Worm (Caenorhabditis elegans): ENCODE measurements around the gene R148.4.
A peak's percentile ranks its signal among the peaks of the same experiment; 100 is the strongest.

The R148.4 gene

ce11 chrIII:3136325-3137001 is 34.9 kb upstream of the R148.4 start:
- TF ChIP-seq ces-1 (GFP tag; optimal IDR thresholded peaks at IDR 0.05) (peak; percentile 98), M03D4.4 (tag; optimal IDR thresholded peaks at IDR 0.05) (no peak)

- TF ChIP-seq ces-1 (GFP tag; optimal IDR thresholded peaks at IDR 0.05) (peak; percentile 51), ham-2 (GFP tag; optimal IDR thresholded peaks at IDR 0.05) (no peak)
These were observed 33.3 kb upstream of the R148.4 start for ce11 chrIII:3138087-3138486.

- peak; percentile 61 for TF ChIP-seq ces-1 (GFP tag; optimal IDR thresholded peaks at IDR 0.05)
- no peak for TF ChIP-seq elt-1 (tag; optimal IDR thresholded peaks at IDR 0.05; ENCODE audit: borderline replicate concordance, insufficient read depth)
- no peak for TF ChIP-seq mep-1 (tag; optimal IDR thresholded peaks at IDR 0.05)
These were observed 32.2 kb upstream of the R148.4 start, which contains the start of gene mec-12 for ce11 chrIII:3139144-3139543. mec-12 (minus strand) TSS chrIII:3139234.

ce11 chrIII:3140227-3140626 is 31.2 kb upstream of the R148.4 start:
- TF ChIP-seq lsy-2 (tag; optimal IDR thresholded peaks at IDR 0.05) (peak; percentile 62), bed-3 (GFP tag; optimal IDR thresholded peaks at IDR 0.05) (no peak)

DNA sequence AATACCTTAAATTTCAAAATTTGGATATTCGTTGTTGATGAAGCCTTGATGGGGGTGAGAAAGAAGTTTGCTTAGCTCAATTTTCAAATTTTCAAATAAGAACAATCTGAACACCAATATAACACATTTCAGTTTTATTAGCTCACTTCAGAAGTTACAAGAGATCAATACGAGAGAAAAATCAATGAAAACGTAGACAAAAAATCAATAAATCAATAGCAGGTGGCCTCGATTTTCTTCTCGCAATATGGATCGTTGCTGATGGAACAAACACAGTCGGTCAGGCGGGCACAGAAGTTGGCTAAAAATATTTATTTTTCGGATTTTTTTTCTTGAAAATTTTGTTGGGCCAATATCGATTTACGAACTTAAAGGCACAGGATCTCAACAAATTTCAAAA is 29.3 kb upstream of the R148.4 start:
- TF ChIP-seq hlh-1 (tag; optimal IDR thresholded peaks at IDR 0.05) (no peak), tbx-8 (GFP tag; optimal IDR thresholded peaks at IDR 0.05) (no peak), bed-3 (GFP tag; optimal IDR thresholded peaks at IDR 0.05) (no peak), nhr-237 (tag; optimal IDR thresholded peaks at IDR 0.05) (no peak), ceh-43 (GFP tag; optimal IDR thresholded peaks at IDR 0.05) (no peak), sem-2 (GFP tag; optimal IDR thresholded peaks at IDR 0.05) (no peak)

ce11 chrIII:3143657-3144056 is 27.7 kb upstream of the R148.4 start, which contains the start of gene C44B11.4:
C44B11.4 (minus strand) TSS chrIII:3143757.
- TF ChIP-seq drap-1 (GFP tag; optimal IDR thresholded peaks at IDR 0.05), result no peak
- no peak for TF ChIP-seq lsy-2 (tag; optimal IDR thresholded peaks at IDR 0.05)
- TF ChIP-seq mab-5 (tag; optimal IDR thresholded peaks at IDR 0.05), result no peak
- TF ChIP-seq mep-1 (tag; optimal IDR thresholded peaks at IDR 0.05), result no peak
- TF ChIP-seq nhr-2 (tag; optimal IDR thresholded peaks at IDR 0.05), result no peak
- TF ChIP-seq ceh-83 (GFP tag; optimal IDR thresholded peaks at IDR 0.05), result no peak
- no peak for TF ChIP-seq nhr-237 (tag; optimal IDR thresholded peaks at IDR 0.05)
- no peak for TF ChIP-seq mls-2 (tag; optimal IDR thresholded peaks at IDR 0.05)
- TF ChIP-seq ces-1 (GFP tag; optimal IDR thresholded peaks at IDR 0.05), result no peak
- no peak for TF ChIP-seq flh-1 (GFP tag; optimal IDR thresholded peaks at IDR 0.05)
- TF ChIP-seq unc-62 (GFP tag; optimal IDR thresholded peaks at IDR 0.05), result no peak
- no peak for TF ChIP-seq bed-3 (GFP tag; optimal IDR thresholded peaks at IDR 0.05)
- TF ChIP-seq nhr-76 (tag; optimal IDR thresholded peaks at IDR 0.05), result no peak
- TF ChIP-seq blmp-1 (tag; optimal IDR thresholded peaks at IDR 0.05), result no peak
- TF ChIP-seq cnd-1 (tag; optimal IDR thresholded peaks at IDR 0.05), result no peak
- no peak for TF ChIP-seq lin-32 (GFP tag; optimal IDR thresholded peaks at IDR 0.05)
- no peak for TF ChIP-seq tbx-8 (GFP tag; optimal IDR thresholded peaks at IDR 0.05)
- no peak for TF ChIP-seq ztf-11 (tag; optimal IDR thresholded peaks at IDR 0.05)
- no peak for TF ChIP-seq sptf-1 (tag; optimal IDR thresholded peaks at IDR 0.05)
- TF ChIP-seq pha-4 (tag; optimal IDR thresholded peaks at IDR 0.05), result no peak

- no peak for TF ChIP-seq M03D4.4 (tag; optimal IDR thresholded peaks at IDR 0.05)
These were observed 18.5 kb upstream of the R148.4 start, which contains the start of gene C44B11.6 for ce11 chrIII:3152848-3153247. C44B11.6 (plus strand) TSS chrIII:3153148.

DNA sequence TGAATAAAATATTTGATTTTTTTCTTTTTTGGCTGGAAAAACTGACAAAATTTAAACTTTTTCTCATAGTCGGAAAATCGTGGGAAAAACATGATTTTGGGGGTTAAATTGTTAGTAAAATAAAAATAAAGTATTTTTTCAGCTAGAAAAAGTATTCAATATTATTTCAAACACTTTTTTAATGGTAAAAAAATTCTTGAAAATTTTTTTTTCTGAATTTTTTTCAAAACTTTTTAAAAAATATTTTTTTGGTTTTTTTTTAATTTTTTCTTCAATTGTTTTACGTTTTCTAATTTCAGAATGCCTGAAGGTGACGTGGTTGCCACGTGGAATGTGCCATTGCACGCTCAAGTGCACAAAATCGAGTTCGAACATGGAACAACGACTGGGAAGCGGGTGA is 16.4 kb upstream of the R148.4 start, which contains the start of gene C44B11.1:
Gene C44B11.1, plus strand, starts transcription at position 301 of the 400 bp plus-strand sequence.
- TF ChIP-seq ham-2 (GFP tag; optimal IDR thresholded peaks at IDR 0.05) (no peak), unc-120 (tag; optimal IDR thresholded peaks at IDR 0.05; ENCODE audit: poor library complexity, severe bottlenecking) (no peak), lsy-2 (tag; optimal IDR thresholded peaks at IDR 0.05) (no peak), flh-1 (GFP tag; optimal IDR thresholded peaks at IDR 0.05) (no peak), nhr-2 (tag; optimal IDR thresholded peaks at IDR 0.05) (no peak), blmp-1 (tag; optimal IDR thresholded peaks at IDR 0.05) (no peak), unc-39 (tag; optimal IDR thresholded peaks at IDR 0.05) (no peak), tbx-8 (GFP tag; optimal IDR thresholded peaks at IDR 0.05) (no peak), ceh-83 (GFP tag; optimal IDR thresholded peaks at IDR 0.05) (no peak), lin-32 (GFP tag; optimal IDR thresholded peaks at IDR 0.05) (no peak)

All from whole organism, mixed stage, embryonic.